Worm (Caenorhabditis elegans) whole organism, young adult: ENCODE measurements around the gene ttll-15.

Source experiments
- B0019.2 ChIP-seq: fragments of 200-800 bp; sonication (Bioruptor generic); conservative IDR thresholded peaks from 2 replicates; pipeline ENCODE4 v1.3.6; 2022; ENCODE audit warnings: missing genetic modification reagents, missing genetic modification characterization, missing compliant biosample characterization
- C17E4.6 ChIP-seq: fragments of 200-800 bp; sonication (Bioruptor generic); IDR thresholded peaks from 2 replicates; pipeline ENCODE4 v1.3.6; 2022; ENCODE audit warnings: missing genetic modification reagents, missing genetic modification characterization, missing compliant biosample characterization
- D2030.7 ChIP-seq: fragments of 200-800 bp; sonication (Bioruptor generic); IDR thresholded peaks from 2 replicates; pipeline ENCODE4 v1.3.6; 2022; ENCODE audit warnings: missing genetic modification reagents, missing genetic modification characterization, missing compliant biosample characterization
- F37B4.10 ChIP-seq: fragments of 200-800 bp; sonication (Bioruptor generic); IDR thresholded peaks from 2 replicates; pipeline ENCODE4 v1.3.6; 2022; ENCODE audit warnings: missing genetic modification characterization, missing compliant biosample characterization
- K12H6.12 ChIP-seq: fragments of 200-800 bp; sonication (Bioruptor generic); optimal IDR thresholded peaks from 2 replicates; lab custom pipeline; 2018; ENCODE audit warnings: mild to moderate bottlenecking, missing genetic modification characterization, missing compliant biosample characterization
- T26A5.8 ChIP-seq: sonication (generic microtip); optimal IDR thresholded peaks from 2 replicates; lab custom pipeline; 2016; ENCODE audit warnings: missing genetic modification characterization, missing compliant biosample characterization
- Y67H2A.10 ChIP-seq: fragments of 200-800 bp; sonication (Bioruptor generic); conservative IDR thresholded peaks from 2 replicates; pipeline ENCODE4 v1.3.6; 2022; ENCODE audit warnings: missing genetic modification reagents, missing genetic modification characterization, missing compliant biosample characterization
- ama-1 ChIP-seq, 3 experiments: fragments of 150-350 bp in 1 of 3; sonication (generic microtip) in 2 of 3; optimal IDR thresholded peaks; 2 replicates each; lab custom pipeline; 2014 to 2018; ENCODE audit warnings: missing biosample characterization in 2 of 3, missing genetic modification characterization in 2 of 3, missing genetic modification reagents in 2 of 3
- aptf-2 ChIP-seq: fragments of 200-800 bp; sonication (Bioruptor generic); conservative IDR thresholded peaks from 2 replicates; pipeline ENCODE4 v1.3.6; 2022; ENCODE audit warnings: missing genetic modification reagents, missing genetic modification characterization, missing compliant biosample characterization
- aptf-3 ChIP-seq: fragments of 200-800 bp; sonication (Bioruptor generic); IDR thresholded peaks from 2 replicates; pipeline ENCODE4 v1.3.6; 2022; ENCODE audit warnings: missing genetic modification characterization, missing compliant biosample characterization
- atf-7 ChIP-seq: sonication (generic microtip); optimal IDR thresholded peaks from 2 replicates; lab custom pipeline; 2017; ENCODE audit warnings: mild to moderate bottlenecking, missing genetic modification characterization, missing compliant biosample characterization
- athp-1 ChIP-seq: sonication (generic microtip); optimal IDR thresholded peaks from 2 replicates; lab custom pipeline; 2017; ENCODE audit warnings: mild to moderate bottlenecking, missing genetic modification characterization, missing compliant biosample characterization
- attf-3 ChIP-seq: fragments of 200-800 bp; sonication (Bioruptor generic); conservative IDR thresholded peaks from 2 replicates; pipeline ENCODE4 v1.3.6; 2022; ENCODE audit warnings: missing genetic modification reagents, missing genetic modification characterization, missing compliant biosample characterization
- attf-5 ChIP-seq: fragments of 200-800 bp; sonication (Bioruptor generic); optimal IDR thresholded peaks from 2 replicates; lab custom pipeline; 2018; ENCODE audit warnings: mild to moderate bottlenecking, missing genetic modification characterization, missing compliant biosample characterization
- ccch-3 ChIP-seq: fragments of 200-800 bp; sonication (Bioruptor generic); optimal IDR thresholded peaks from 2 replicates; lab custom pipeline; 2018; ENCODE audit warnings: mild to moderate bottlenecking, missing genetic modification characterization, missing compliant biosample characterization
- cebp-1 ChIP-seq, 2 experiments: fragments of 200-800 bp in 1 of 2; sonication (Bioruptor generic) in 1 of 2; sonication (generic microtip) in 1 of 2; IDR thresholded peaks in 1 of 2; optimal IDR thresholded peaks in 1 of 2; 2 replicates each; pipeline versions ENCODE4 v1.3.6 to Lab custom; 2017 to 2022; ENCODE audit warnings: missing compliant biosample characterization in 2 of 2, missing genetic modification characterization in 2 of 2, mild to moderate bottlenecking in 1 of 2, missing genetic modification reagents in 1 of 2, moderate library complexity in 1 of 2
- ceh-58 ChIP-seq: fragments of 200-800 bp; sonication (Bioruptor generic); IDR thresholded peaks from 2 replicates; pipeline ENCODE4 v1.3.6; 2022; ENCODE audit warnings: missing genetic modification characterization, missing compliant biosample characterization
- die-1 ChIP-seq: sonication (generic microtip); optimal IDR thresholded peaks from 2 replicates; lab custom pipeline; 2016; ENCODE audit warnings: missing genotype, mild to moderate bottlenecking, missing genetic modification characterization, missing compliant biosample characterization
- dpff-1 ChIP-seq: sonication (generic microtip); optimal IDR thresholded peaks from 2 replicates; lab custom pipeline; 2017; ENCODE audit warnings: mild to moderate bottlenecking, missing genetic modification characterization, missing compliant biosample characterization
- efl-1 ChIP-seq: fragments of 150-350 bp; optimal IDR thresholded peaks from 2 replicates; lab custom pipeline; 2014; ENCODE audit warnings: missing biosample characterization, missing genetic modification reagents, missing genetic modification characterization
- egrh-3 ChIP-seq: fragments of 200-800 bp; sonication (Bioruptor generic); IDR thresholded peaks from 2 replicates; pipeline ENCODE4 v1.3.6; 2022; ENCODE audit warnings: missing genetic modification reagents, missing genetic modification characterization, missing compliant biosample characterization
- ets-4 ChIP-seq: fragments of 200-800 bp; sonication (Bioruptor generic); optimal IDR thresholded peaks from 2 replicates; lab custom pipeline; 2018; ENCODE audit warnings: mild to moderate bottlenecking, missing genetic modification characterization, missing compliant biosample characterization
- hlh-12 ChIP-seq: sonication (generic microtip); optimal IDR thresholded peaks from 2 replicates; lab custom pipeline; 2016; ENCODE audit warnings: missing genetic modification characterization, missing compliant biosample characterization
- hmg-20 ChIP-seq: fragments of 200-800 bp; sonication (Bioruptor generic); IDR thresholded peaks from 2 replicates; pipeline ENCODE4 v1.3.6; 2022; ENCODE audit warnings: missing genetic modification reagents, missing genetic modification characterization, missing compliant biosample characterization
- hsf-1 ChIP-seq: fragments of 200-800 bp; sonication (Bioruptor generic); IDR thresholded peaks from 2 replicates; pipeline ENCODE4 v1.3.6; 2022; ENCODE audit warnings: missing genetic modification reagents, missing genetic modification characterization, missing compliant biosample characterization
- let-526 ChIP-seq: fragments of 200-800 bp; sonication (Bioruptor generic); IDR thresholded peaks from 2 replicates; pipeline ENCODE4 v1.3.6; 2022; ENCODE audit warnings: missing genetic modification reagents, missing genetic modification characterization, missing compliant biosample characterization
- let-607 ChIP-seq, 2 experiments: fragments of 200-800 bp in 1 of 2; sonication (Bioruptor generic) in 1 of 2; sonication (generic microtip) in 1 of 2; optimal IDR thresholded peaks; 2 replicates each; lab custom pipeline; 2016 to 2018; ENCODE audit warnings: mild to moderate bottlenecking in 2 of 2, missing compliant biosample characterization in 2 of 2, missing genetic modification characterization in 2 of 2, moderate library complexity in 2 of 2, missing genotype in 1 of 2
- lin-26 ChIP-seq: fragments of 200-800 bp; sonication (Bioruptor generic); IDR thresholded peaks from 2 replicates; pipeline ENCODE4 v1.3.6; 2022; ENCODE audit warnings: missing genetic modification reagents, missing genetic modification characterization, missing compliant biosample characterization
- lir-1 ChIP-seq: fragments of 200-800 bp; sonication (Bioruptor generic); conservative IDR thresholded peaks from 2 replicates; pipeline ENCODE4 v1.3.6; 2022; ENCODE audit warnings: missing genetic modification reagents, missing genetic modification characterization, missing compliant biosample characterization
- lsl-1 ChIP-seq: fragments of 200-800 bp; sonication (Bioruptor generic); optimal IDR thresholded peaks from 2 replicates; lab custom pipeline; 2018; ENCODE audit warnings: mild to moderate bottlenecking, missing genetic modification characterization, moderate library complexity, missing compliant biosample characterization
- madf-10 ChIP-seq: sonication (generic microtip); optimal IDR thresholded peaks from 2 replicates; lab custom pipeline; 2016; ENCODE audit warnings: mild to moderate bottlenecking, missing genetic modification characterization, missing compliant biosample characterization
- madf-6 ChIP-seq: fragments of 200-800 bp; sonication (Bioruptor generic); IDR thresholded peaks from 2 replicates; pipeline ENCODE4 v1.3.6; 2022; ENCODE audit warnings: missing genetic modification reagents, missing genetic modification characterization, missing compliant biosample characterization
- mxl-1 ChIP-seq: sonication (generic microtip); optimal IDR thresholded peaks from 2 replicates; lab custom pipeline; 2016; ENCODE audit warnings: missing genetic modification characterization, missing compliant biosample characterization
- nhr-120 ChIP-seq: fragments of 200-800 bp; sonication (Bioruptor generic); IDR thresholded peaks from 2 replicates; pipeline ENCODE4 v1.3.6; 2022; ENCODE audit warnings: missing genetic modification characterization, missing compliant biosample characterization
- nhr-179 ChIP-seq: sonication (generic microtip); optimal IDR thresholded peaks from 2 replicates; lab custom pipeline; 2016; ENCODE audit warnings: mild to moderate bottlenecking, missing genetic modification characterization, missing compliant biosample characterization
- nhr-27 ChIP-seq: fragments of 200-800 bp; sonication (Bioruptor generic); optimal IDR thresholded peaks from 2 replicates; lab custom pipeline; 2018; ENCODE audit warnings: mild to moderate bottlenecking, missing genetic modification characterization, moderate library complexity, missing compliant biosample characterization
- rcor-1 ChIP-seq: fragments of 200-800 bp; sonication (Bioruptor generic); IDR thresholded peaks from 2 replicates; pipeline ENCODE4 v1.3.6; 2022; ENCODE audit warnings: missing genetic modification reagents, missing genetic modification characterization, missing compliant biosample characterization
- rec-8 ChIP-seq, 2 experiments: sonication (generic microtip); optimal IDR thresholded peaks; 2 replicates each; lab custom pipeline; 2016; ENCODE audit warnings: mild to moderate bottlenecking in 2 of 2, missing genetic modification characterization in 2 of 2, missing genetic modification reagents in 2 of 2, missing genotype in 2 of 2, missing biosample characterization in 1 of 2, missing compliant biosample characterization in 1 of 2, moderate library complexity in 1 of 2
- sdz-38 ChIP-seq: sonication (generic microtip); optimal IDR thresholded peaks from 2 replicates; lab custom pipeline; 2016; ENCODE audit warnings: missing genotype, missing genetic modification characterization, missing compliant biosample characterization
- snpc-3.4 ChIP-seq: sonication (generic microtip); optimal IDR thresholded peaks from 2 replicates; lab custom pipeline; 2017; ENCODE audit warnings: missing genetic modification characterization, mild to moderate bottlenecking, missing compliant biosample characterization, antibody characterized with exemption, moderate library complexity, missing genotype, missing genetic modification reagents
- somi-1 ChIP-seq: fragments of 200-800 bp; sonication (Bioruptor generic); optimal IDR thresholded peaks from 2 replicates; lab custom pipeline; 2018; ENCODE audit warnings: mild to moderate bottlenecking, missing genetic modification characterization, missing compliant biosample characterization
- tbp1 ChIP-seq: fragments of 200-800 bp; sonication (Bioruptor generic); optimal IDR thresholded peaks from 2 replicates; lab custom pipeline; 2018; ENCODE audit warnings: mild to moderate bottlenecking, missing genetic modification characterization, missing compliant biosample characterization
- unc-130 ChIP-seq: sonication (generic microtip); optimal IDR thresholded peaks from 2 replicates; lab custom pipeline; 2016; ENCODE audit warnings: missing genetic modification reagents, missing genetic modification characterization, missing compliant biosample characterization
- zfh-2 ChIP-seq: fragments of 200-800 bp; sonication (Bioruptor generic); conservative IDR thresholded peaks from 2 replicates; pipeline ENCODE4 v1.3.6; 2022; ENCODE audit warnings: missing genetic modification reagents, missing genetic modification characterization, missing compliant biosample characterization
- zim-3 ChIP-seq: sonication (generic microtip); optimal IDR thresholded peaks from 2 replicates; lab custom pipeline; 2017; ENCODE audit warnings: mild to moderate bottlenecking, missing genetic modification characterization, moderate library complexity, missing compliant biosample characterization
- ztf-25 ChIP-seq: fragments of 200-800 bp; sonication (Bioruptor generic); IDR thresholded peaks from 2 replicates; pipeline ENCODE4 v1.3.6; 2022; ENCODE audit warnings: missing genetic modification reagents, missing genetic modification characterization, missing compliant biosample characterization

ttll-15 gene

DNA sequence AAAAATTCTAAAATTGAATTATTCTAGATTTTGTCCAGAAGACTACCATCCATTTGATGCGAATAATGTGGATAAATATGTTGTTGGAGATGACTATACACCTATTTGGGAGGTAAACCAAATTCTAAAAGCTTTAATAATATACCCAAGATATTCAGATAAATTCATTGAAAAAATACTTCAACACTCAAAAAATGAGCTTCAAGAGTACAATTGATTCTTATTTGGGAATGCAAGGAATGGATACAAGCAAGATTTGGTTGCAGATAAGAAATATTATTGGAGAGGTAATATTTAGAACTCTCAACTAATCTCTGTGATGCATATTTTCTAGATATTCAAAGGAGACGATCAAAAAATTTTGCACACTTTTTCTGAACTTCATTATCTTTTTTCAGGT is 1.8 kb downstream of the ttll-15 start:
- TF ChIP-seq die-1 (no peak), rec-8 (tag; optimal IDR thresholded peaks at IDR 0.05; lab: Kevin White, UChicago) (no peak), atf-7 (tag; lab: Kevin White, UChicago) (no peak), hlh-12 (tag; lab: Kevin White, UChicago) (no peak), dpff-1 (tag; lab: Kevin White, UChicago) (no peak), attf-3 (GFP tag; lab: Robert Waterston, UW) (no peak), ccch-3 (GFP tag; lab: Kevin White, UChicago) (no peak), aptf-2 (GFP tag; lab: Robert Waterston, UW) (no peak), zfh-2 (no peak), F37B4.10 (no peak), hsf-1 (no peak), sdz-38 (tag; lab: Kevin White, UChicago) (no peak)
- TF ChIP-seq, all 124 proteins: peak for 0

DNA sequence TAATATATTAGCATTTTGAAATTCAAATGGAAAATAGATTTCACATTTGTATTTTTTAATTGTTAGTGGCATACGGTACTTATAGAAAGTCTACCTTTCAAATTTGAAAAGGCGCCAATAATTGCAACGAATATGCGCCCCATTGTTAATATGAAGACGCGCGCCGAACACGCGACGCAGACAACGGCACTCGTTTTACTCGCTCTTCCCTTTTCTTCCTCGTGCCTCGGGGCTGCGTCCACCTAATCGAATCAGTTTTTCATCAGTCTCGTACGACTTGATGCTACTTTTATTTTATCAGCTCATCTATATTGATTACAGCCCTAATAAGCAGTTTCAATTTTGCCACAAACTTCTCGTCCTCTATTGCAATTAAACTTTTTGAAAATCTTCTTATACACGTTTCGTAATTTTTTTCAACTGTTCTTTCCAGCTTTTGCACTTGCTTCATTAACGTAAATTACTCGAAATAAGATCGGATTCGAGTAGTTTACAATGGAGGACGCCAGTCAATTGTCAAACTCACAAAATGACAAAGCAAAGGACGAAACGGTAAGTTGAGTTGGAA is 3.6 kb downstream of the ttll-15 start, which contains the start of gene cash-1:
Gene cash-1, plus strand, starts transcription at position 432 of the 568 bp plus-strand sequence.
- TF ChIP-seq hsf-1: no peak
- no peak for TF ChIP-seq nhr-27
- no peak for TF ChIP-seq B0019.2 (GFP tag; lab: Robert Waterston, UW)
- no peak for TF ChIP-seq lir-1
- TF ChIP-seq C17E4.6: no peak
- TF ChIP-seq rcor-1 (GFP tag; lab: Robert Waterston, UW): 0 out of 2 replicates have a peak, but pooled peaks have one; percentile 37
- TF ChIP-seq ceh-58: no peak
- peak; percentile 54 for TF ChIP-seq lin-26 (GFP tag; lab: Robert Waterston, UW)
- peak; percentile 20 for TF ChIP-seq snpc-3.4 (tag; lab: Kevin White, UChicago)
- no peak for TF ChIP-seq ets-4 (GFP tag; lab: Kevin White, UChicago)
- TF ChIP-seq hmg-20 (GFP tag; lab: Robert Waterston, UW): no peak
- TF ChIP-seq nhr-179: no peak
- TF ChIP-seq efl-1 (GFP tag; lab: Kevin White, UChicago): peak; percentile 75
- TF ChIP-seq somi-1 (GFP tag; lab: Kevin White, UChicago): no peak
- peak; percentile 88 for TF ChIP-seq attf-5 (GFP tag; lab: Kevin White, UChicago)
- no peak for TF ChIP-seq unc-130 (GFP tag; lab: Kevin White, UChicago)
- peak in 1 of 2 experiments; percentile 12 for TF ChIP-seq let-607 (tag; optimal IDR thresholded peaks at IDR 0.05; lab: Kevin White, UChicago)
- TF ChIP-seq madf-6 (GFP tag; lab: Robert Waterston, UW): peak; percentile 85
- TF ChIP-seq aptf-3 (GFP tag; lab: Robert Waterston, UW): no peak
- TF ChIP-seq Y67H2A.10 (GFP tag; lab: Robert Waterston, UW): no peak; the same call in 1 of the 2 replicates
- TF ChIP-seq mxl-1 (tag; lab: Kevin White, UChicago): no peak
- TF ChIP-seq madf-10: peak; percentile 17
- TF ChIP-seq dpff-1 (tag; lab: Kevin White, UChicago): no peak
- peak; percentile 53 for TF ChIP-seq tbp1 (GFP tag; lab: Kevin White, UChicago)
- TF ChIP-seq ztf-25 (GFP tag; lab: Robert Waterston, UW): 0 out of 2 replicates have a peak, but pooled peaks have one; percentile 36
- TF ChIP-seq lsl-1: peak; percentile 69
- TF ChIP-seq T26A5.8 (tag; lab: Kevin White, UChicago): no peak
- no peak for TF ChIP-seq zim-3 (tag; lab: Kevin White, UChicago)
- 0 out of 2 replicates have a peak, but pooled peaks have one; percentile 55 for TF ChIP-seq let-526 (GFP tag; lab: Robert Waterston, UW)
- TF ChIP-seq egrh-3 (GFP tag; lab: Robert Waterston, UW): no peak
- TF ChIP-seq nhr-120 (GFP tag; lab: Robert Waterston, UW): no peak
- no peak for TF ChIP-seq zfh-2
- TF ChIP-seq athp-1 (tag; lab: Kevin White, UChicago): no peak
- TF ChIP-seq D2030.7 (GFP tag; lab: Robert Waterston, UW): peak; percentile 68
- TF ChIP-seq cebp-1 (GFP tag; IDR thresholded peaks at IDR 0.05; lab: Robert Waterston, UW): peak; percentile 45; the same call in 1 of the 2 replicates
- TF ChIP-seq cebp-1 (tag; optimal IDR thresholded peaks at IDR 0.05; lab: Kevin White, UChicago): peak; percentile 58
- TF ChIP-seq ama-1 (optimal IDR thresholded peaks at IDR 0.05; lab: Kevin White, UChicago): peak; percentile 36
- TF ChIP-seq ama-1 (GFP tag; optimal IDR thresholded peaks at IDR 0.05; lab: Kevin White, UChicago): no peak
- peak; percentile 36 for TF ChIP-seq K12H6.12
